Worm (Caenorhabditis elegans) whole organism, L4 larva: ENCODE results near the gene srx-58.
A peak's percentile ranks its signal among the peaks of the same experiment; 100 is the strongest.

Source experiments
- F44E2.7 ChIP-seq: fragments of 200-800 bp; sonication (Bioruptor generic); IDR thresholded peaks from 2 replicates; pipeline ENCODE4 v2.1.2; 2022; ENCODE audit warnings: missing genetic modification characterization, missing compliant biosample characterization
- Y105C5A.15 ChIP-seq: fragments of 200-800 bp; sonication (Bioruptor generic); IDR thresholded peaks from 2 replicates; pipeline ENCODE4 v1.3.6; 2022; ENCODE audit warnings: missing genetic modification characterization, missing compliant biosample characterization
- Y48G9A.11 ChIP-seq: fragments of 200-800 bp; sonication (Bioruptor generic); IDR thresholded peaks from 2 replicates; pipeline ENCODE4 v1.3.6; 2022; ENCODE audit warnings: missing genetic modification reagents, missing genetic modification characterization, missing compliant biosample characterization
- Y5F2A.4 ChIP-seq: fragments of 200-800 bp; sonication (Bioruptor generic); optimal IDR thresholded peaks from 2 replicates; lab custom pipeline; 2018; ENCODE audit warnings: mild to moderate bottlenecking, missing genetic modification characterization, missing compliant biosample characterization
- Y75B8A.6 ChIP-seq: fragments of 200-800 bp; sonication (Bioruptor generic); IDR thresholded peaks from 2 replicates; pipeline ENCODE4 v1.3.6; 2022; ENCODE audit warnings: missing genetic modification reagents, missing genetic modification characterization, missing compliant biosample characterization
- aha-1 ChIP-seq: fragments of 150-350 bp; peaks from one replicate; lab custom pipeline; 2014; ENCODE audit warnings: missing biosample characterization, missing genetic modification characterization
- aly-2 ChIP-seq: sonication (generic microtip); optimal IDR thresholded peaks from 2 replicates; lab custom pipeline; 2018; ENCODE audit warnings: missing biosample characterization, missing genetic modification characterization
- ceh-28 ChIP-seq: fragments of 150-350 bp; optimal IDR thresholded peaks from 2 replicates; lab custom pipeline; 2014; ENCODE audit warnings: missing biosample characterization, missing genetic modification reagents, missing genetic modification characterization
- ceh-32 ChIP-seq: sonication (generic microtip); optimal IDR thresholded peaks from 2 replicates; lab custom pipeline; 2016; ENCODE audit warnings: mild to moderate bottlenecking, missing genetic modification characterization, missing compliant biosample characterization; ENCODE audit not compliant: poor library complexity
- ceh-82 ChIP-seq: sonication (generic microtip); optimal IDR thresholded peaks from 2 replicates; lab custom pipeline; 2017; ENCODE audit warnings: missing biosample characterization, missing genetic modification characterization
- daf-12 ChIP-seq: fragments of 150-350 bp; optimal IDR thresholded peaks from 2 replicates; lab custom pipeline; 2014; ENCODE audit warnings: missing biosample characterization, missing genetic modification reagents, missing genetic modification characterization
- daf-16 ChIP-seq, 3 experiments: sonication (generic microtip); optimal IDR thresholded peaks; 2 replicates each; lab custom pipeline; 2016 to 2017; ENCODE audit warnings: missing genetic modification characterization in 3 of 3, missing genetic modification reagents in 3 of 3, mild to moderate bottlenecking in 2 of 3, missing compliant biosample characterization in 2 of 3, missing biosample characterization in 1 of 3, moderate library complexity in 1 of 3
- dmd-9 ChIP-seq: fragments of 200-800 bp; sonication (Bioruptor generic); IDR thresholded peaks from 2 replicates; pipeline ENCODE4 v1.3.6; 2022; ENCODE audit warnings: missing genetic modification reagents, missing genetic modification characterization, missing compliant biosample characterization
- egl-27 ChIP-seq: sonication (generic microtip); optimal IDR thresholded peaks from 3 replicates; lab custom pipeline; 2017; ENCODE audit warnings: missing biosample characterization, missing genetic modification reagents, missing genetic modification characterization
- fos-1 ChIP-seq: fragments of 150-350 bp; optimal IDR thresholded peaks from 2 replicates; lab custom pipeline; 2014; ENCODE audit warnings: missing biosample characterization, missing genetic modification characterization
- hmg-1.1 ChIP-seq: fragments of 200-800 bp; sonication (Bioruptor generic); IDR thresholded peaks from 2 replicates; pipeline ENCODE4 v1.3.6; 2022; ENCODE audit warnings: missing genetic modification reagents, missing genetic modification characterization, missing compliant biosample characterization
- jun-1 ChIP-seq: fragments of 150-350 bp; optimal IDR thresholded peaks from 2 replicates; lab custom pipeline; 2014; ENCODE audit warnings: missing biosample characterization, missing genetic modification reagents, missing genetic modification characterization
- lsy-2 ChIP-seq, 2 experiments: fragments of 150-350 bp in 1 of 2; sonication (generic microtip) in 1 of 2; optimal IDR thresholded peaks; 2 replicates each; lab custom pipeline; 2014 to 2017; ENCODE audit warnings: missing biosample characterization in 2 of 2, missing genetic modification characterization in 2 of 2
- mdt-29 ChIP-seq: fragments of 200-800 bp; sonication (Bioruptor generic); IDR thresholded peaks from 2 replicates; pipeline ENCODE4 v1.3.6; 2022; ENCODE audit warnings: missing genetic modification reagents, missing genetic modification characterization, missing compliant biosample characterization
- mep-1 ChIP-seq: fragments of 150-350 bp; sonication (generic microtip); optimal IDR thresholded peaks from 3 replicates; lab custom pipeline; 2014; ENCODE audit warnings: missing biosample characterization, missing genetic modification characterization
- mes-2 ChIP-seq: sonication (generic microtip); optimal IDR thresholded peaks from 2 replicates; lab custom pipeline; 2016; ENCODE audit warnings: missing genotype, mild to moderate bottlenecking, missing genetic modification characterization, missing compliant biosample characterization; ENCODE audit not compliant: poor library complexity, severe bottlenecking
- mxl-2 ChIP-seq: fragments of 200-800 bp; sonication (Bioruptor generic); conservative IDR thresholded peaks from 2 replicates; pipeline ENCODE4 v1.3.6; 2022; ENCODE audit warnings: missing genetic modification reagents, missing genetic modification characterization, missing compliant biosample characterization
- nhr-102 ChIP-seq: sonication (generic microtip); optimal IDR thresholded peaks from 2 replicates; lab custom pipeline; 2016; ENCODE audit warnings: mild to moderate bottlenecking, missing genetic modification characterization, moderate library complexity, missing compliant biosample characterization
- nhr-28 ChIP-seq: fragments of 150-350 bp; optimal IDR thresholded peaks from 2 replicates; lab custom pipeline; 2014; ENCODE audit warnings: missing biosample characterization, missing genetic modification characterization
- nhr-76 ChIP-seq: fragments of 150-350 bp; optimal IDR thresholded peaks from 2 replicates; lab custom pipeline; 2014; ENCODE audit warnings: missing biosample characterization, missing genetic modification characterization
- saeg-2 ChIP-seq: fragments of 200-800 bp; sonication (Bioruptor generic); IDR thresholded peaks from 2 replicates; pipeline ENCODE4 v1.3.6; 2022; ENCODE audit warnings: missing genetic modification reagents, missing genetic modification characterization, missing compliant biosample characterization
- snpc-1.2 ChIP-seq: fragments of 200-800 bp; sonication (Bioruptor generic); IDR thresholded peaks from 2 replicates; pipeline ENCODE4 v1.3.6; 2022; ENCODE audit warnings: missing genetic modification reagents, missing genetic modification characterization, missing compliant biosample characterization
- tag-97 ChIP-seq: fragments of 200-800 bp; sonication (Bioruptor generic); IDR thresholded peaks from 2 replicates; pipeline ENCODE4 v1.3.6; 2022; ENCODE audit warnings: missing genetic modification characterization, missing compliant biosample characterization
- tra-1 ChIP-seq: fragments of 200-800 bp; sonication (Bioruptor generic); IDR thresholded peaks from 2 replicates; pipeline ENCODE4 v1.3.6; 2022; ENCODE audit warnings: missing genetic modification reagents, missing genetic modification characterization, missing compliant biosample characterization
- unc-62 ChIP-seq, 3 experiments: fragments of 150-350 bp in 1 of 3; sonication (generic microtip); optimal IDR thresholded peaks in 2 of 3; peaks in 1 of 3; 1 replicate in 1 of 3; 2 replicates in 2 of 3; lab custom pipeline; 2014 to 2017; ENCODE audit warnings: missing biosample characterization in 3 of 3, missing genetic modification characterization in 3 of 3, missing genetic modification reagents in 3 of 3, missing genotype in 1 of 3
- zip-2 ChIP-seq: fragments of 150-350 bp; optimal IDR thresholded peaks from 2 replicates; lab custom pipeline; 2014; ENCODE audit warnings: missing biosample characterization, missing genetic modification characterization
- ztf-7 ChIP-seq: fragments of 150-350 bp; optimal IDR thresholded peaks from 2 replicates; lab custom pipeline; 2014; ENCODE audit warnings: missing biosample characterization, missing genetic modification characterization

srx-58 gene

ce11 chrV:15306745-15307144 lies 45.7 kb upstream of the srx-58 start, which contains the start of gene T26H8.4:
TSS of gene T26H8.4 (minus strand) at chrV:15306845.
- TF ChIP-seq nhr-76 (tag; lab: Kevin White, UChicago) (no peak), aly-2 (tag; lab: Kevin White, UChicago) (no peak), unc-62 (GFP tag; optimal IDR thresholded peaks at IDR 0.05 in 1 of 2; lab: Kevin White, UChicago) (no peak), unc-62 (tag; optimal IDR thresholded peaks at IDR 0.05; lab: Kevin White, UChicago) (no peak), lsy-2 (tag; optimal IDR thresholded peaks at IDR 0.05; lab: Kevin White, UChicago) (no peak), tag-97 (no peak), Y48G9A.11 (no peak), tra-1 (GFP tag; lab: Robert Waterston, UW) (no peak), daf-12 (tag; lab: Kevin White, UChicago) (no peak), zip-2 (tag; lab: Kevin White, UChicago) (no peak), nhr-28 (tag; lab: Kevin White, UChicago) (no peak), mxl-2 (GFP tag; lab: Robert Waterston, UW) (no peak)

ce11 chrV:15309011-15309410 lies 43.5 kb upstream of the srx-58 start, which contains the start of gene srz-10:
TSS of gene srz-10 (minus strand) at chrV:15309098.
- TF ChIP-seq hmg-1.1 (GFP tag; lab: Robert Waterston, UW): no peak
- TF ChIP-seq ceh-82 (tag; lab: Kevin White, UChicago): no peak
- TF ChIP-seq F44E2.7 (GFP tag; lab: Robert Waterston, UW): no peak
- TF ChIP-seq dmd-9 (GFP tag; lab: Robert Waterston, UW): no peak
- no peak for TF ChIP-seq mes-2 (tag; lab: Kevin White, UChicago)
- TF ChIP-seq Y75B8A.6 (GFP tag; lab: Robert Waterston, UW): no peak
- no peak for TF ChIP-seq nhr-102 (tag; lab: Kevin White, UChicago)
- no peak for TF ChIP-seq jun-1 (tag; lab: Kevin White, UChicago)
- no peak for TF ChIP-seq Y5F2A.4 (GFP tag; lab: Kevin White, UChicago)
- no peak for TF ChIP-seq egl-27
- TF ChIP-seq mdt-29 (GFP tag; lab: Robert Waterston, UW): no peak

- no peak for TF ChIP-seq saeg-2 (GFP tag; lab: Robert Waterston, UW)
- no peak for TF ChIP-seq snpc-1.2 (GFP tag; lab: Robert Waterston, UW)
- TF ChIP-seq mep-1 (tag; lab: Kevin White, UChicago): no peak
- no peak for TF ChIP-seq nhr-28 (tag; lab: Kevin White, UChicago)
- TF ChIP-seq jun-1 (tag; lab: Kevin White, UChicago): no peak
- TF ChIP-seq fos-1 (tag; lab: Kevin White, UChicago): no peak
- no peak for TF ChIP-seq lsy-2 (tag; optimal IDR thresholded peaks at IDR 0.05; lab: Kevin White, UChicago)
Observed at ce11 chrV:15310780-15311179, 41.7 kb upstream of the srx-58 start, which contains the start of gene irld-62. TSS of gene irld-62 (plus strand) at chrV:15311080.

ce11 chrV:15313529-15313928 lies 38.9 kb upstream of the srx-58 start:
- TF ChIP-seq ztf-7 (no peak), unc-62 (GFP tag; optimal IDR thresholded peaks at IDR 0.05 in 1 of 2; lab: Kevin White, UChicago) (peak in 1 of 2 experiments; percentile 81), unc-62 (tag; optimal IDR thresholded peaks at IDR 0.05; lab: Kevin White, UChicago) (no peak), aha-1 (peak; percentile 69)

ce11 chrV:15315827-15316527 lies 36.5 kb upstream of the srx-58 start, which contains the start of the genes srt-22 and nhr-246:
TSS of gene srt-22 (minus strand) at chrV:15315927.
TSS of gene nhr-246 (plus strand) at chrV:15316477.
- TF ChIP-seq Y105C5A.15 (GFP tag; lab: Robert Waterston, UW): no peak
- TF ChIP-seq ceh-32 (tag; lab: Kevin White, UChicago): no peak
- TF ChIP-seq daf-16 (GFP tag; optimal IDR thresholded peaks at IDR 0.05; lab: Kevin White, UChicago): no peak
- TF ChIP-seq daf-16 (tag; optimal IDR thresholded peaks at IDR 0.05; lab: Kevin White, UChicago): peak; percentile 90
- no peak for TF ChIP-seq ceh-28 (tag; lab: Kevin White, UChicago)
